Fruit fly (Drosophila melanogaster): ENCODE measurements around the gene CG42259.

- no peak for TF ChIP-seq EcR (GFP tag; optimal IDR thresholded peaks at IDR 0.05)
- peak; percentile 27 for TF ChIP-seq gl (tag; optimal IDR thresholded peaks at IDR 0.05)
- TF ChIP-seq Pif1A (GFP tag; optimal IDR thresholded peaks at IDR 0.05) = peak; percentile 79
Measured at dm6 chrX:1083123-1083522, 37.1 kb downstream of the CG42259 start.

Data from whole organism, pupa.